Worm (Caenorhabditis elegans) whole organism, mixed stage, embryonic: ENCODE results near the gene blos-4.

Experiments used
- M03D4.4 ChIP-seq: sonication (generic microtip); optimal IDR thresholded peaks from 2 replicates; lab custom pipeline; 2017; ENCODE audit warnings: mild to moderate bottlenecking, missing genetic modification characterization, missing compliant biosample characterization
- blmp-1 ChIP-seq: fragments of 150-350 bp; optimal IDR thresholded peaks from 2 replicates; lab custom pipeline; 2014; ENCODE audit warnings: missing biosample characterization, missing genetic modification characterization
- ceh-39 ChIP-seq: fragments of 150-350 bp; optimal IDR thresholded peaks from 2 replicates; lab custom pipeline; 2014; ENCODE audit warnings: missing biosample characterization, missing genetic modification characterization
- ceh-43 ChIP-seq: fragments of 200-800 bp; sonication (Bioruptor generic); optimal IDR thresholded peaks from 2 replicates; lab custom pipeline; 2018; ENCODE audit warnings: mild to moderate bottlenecking, missing genetic modification characterization, moderate library complexity, missing compliant biosample characterization
- ceh-83 ChIP-seq: fragments of 200-800 bp; sonication (Bioruptor generic); optimal IDR thresholded peaks from 2 replicates; lab custom pipeline; 2018; ENCODE audit warnings: mild to moderate bottlenecking, missing genetic modification characterization, missing compliant biosample characterization
- ces-1 ChIP-seq: fragments of 150-350 bp; optimal IDR thresholded peaks from 2 replicates; lab custom pipeline; 2014; ENCODE audit warnings: missing biosample characterization, missing genetic modification reagents, missing genetic modification characterization
- cnd-1 ChIP-seq: fragments of 200-800 bp; sonication (Bioruptor generic); optimal IDR thresholded peaks from 2 replicates; lab custom pipeline; 2018; ENCODE audit warnings: mild to moderate bottlenecking, missing genetic modification characterization, missing compliant biosample characterization
- drap-1 ChIP-seq: fragments of 200-800 bp; sonication (Bioruptor generic); optimal IDR thresholded peaks from 3 replicates; lab custom pipeline; 2018; ENCODE audit warnings: mild to moderate bottlenecking, missing genetic modification characterization, missing compliant biosample characterization
- elt-1 ChIP-seq: sonication (generic microtip); optimal IDR thresholded peaks from 2 replicates; lab custom pipeline; 2017; ENCODE audit warnings: missing genetic modification characterization, mild to moderate bottlenecking, missing compliant biosample characterization, antibody characterized with exemption, moderate library complexity, borderline replicate concordance; ENCODE audit not compliant: insufficient read depth
- elt-3 ChIP-seq: fragments of 150-350 bp; optimal IDR thresholded peaks from 2 replicates; lab custom pipeline; 2014; ENCODE audit warnings: missing biosample characterization, missing genetic modification characterization
- ham-2 ChIP-seq: fragments of 200-800 bp; sonication (Bioruptor generic); optimal IDR thresholded peaks from 2 replicates; lab custom pipeline; 2018; ENCODE audit warnings: mild to moderate bottlenecking, missing genetic modification characterization, missing compliant biosample characterization
- hlh-1 ChIP-seq: fragments of 150-350 bp; optimal IDR thresholded peaks from 2 replicates; lab custom pipeline; 2014; ENCODE audit warnings: missing biosample characterization, missing genetic modification reagents, missing genetic modification characterization
- lin-13 ChIP-seq: fragments of 150-350 bp; optimal IDR thresholded peaks from 2 replicates; lab custom pipeline; 2014; ENCODE audit warnings: missing biosample characterization, missing genetic modification characterization
- lin-32 ChIP-seq: fragments of 200-800 bp; sonication (Bioruptor generic); optimal IDR thresholded peaks from 2 replicates; lab custom pipeline; 2018; ENCODE audit warnings: mild to moderate bottlenecking, missing genetic modification characterization, missing compliant biosample characterization
- lsy-2 ChIP-seq: fragments of 150-350 bp; optimal IDR thresholded peaks from 2 replicates; lab custom pipeline; 2014; ENCODE audit warnings: missing biosample characterization, missing genetic modification characterization
- mep-1 ChIP-seq: fragments of 150-350 bp; optimal IDR thresholded peaks from 2 replicates; lab custom pipeline; 2017; ENCODE audit warnings: missing biosample characterization, missing genetic modification reagents, missing genetic modification characterization, inconsistent platforms
- mls-2 ChIP-seq: sonication (generic microtip); optimal IDR thresholded peaks from 2 replicates; lab custom pipeline; 2016; ENCODE audit warnings: mild to moderate bottlenecking, missing genetic modification characterization, moderate library complexity, missing compliant biosample characterization
- nhr-12 ChIP-seq: fragments of 150-350 bp; optimal IDR thresholded peaks from 2 replicates; lab custom pipeline; 2014; ENCODE audit warnings: missing biosample characterization, missing genetic modification characterization
- nhr-2 ChIP-seq: fragments of 150-350 bp; optimal IDR thresholded peaks from 2 replicates; lab custom pipeline; 2014; ENCODE audit warnings: missing biosample characterization, missing genetic modification characterization
- nhr-28 ChIP-seq: fragments of 150-350 bp; optimal IDR thresholded peaks from 2 replicates; lab custom pipeline; 2014; ENCODE audit warnings: missing biosample characterization, missing genetic modification characterization
- nhr-76 ChIP-seq: sonication (generic microtip); optimal IDR thresholded peaks from 2 replicates; lab custom pipeline; 2017; ENCODE audit warnings: missing biosample characterization, missing genetic modification characterization
- pha-4 ChIP-seq: fragments of 150-350 bp; optimal IDR thresholded peaks from 2 replicates; lab custom pipeline; 2018; ENCODE audit warnings: missing biosample characterization, missing genetic modification reagents, missing genetic modification characterization
- sem-2 ChIP-seq: fragments of 200-800 bp; sonication (Bioruptor generic); optimal IDR thresholded peaks from 2 replicates; lab custom pipeline; 2018; ENCODE audit warnings: mild to moderate bottlenecking, missing genetic modification characterization, missing compliant biosample characterization
- snpc-4 ChIP-seq: fragments of 150-350 bp; optimal IDR thresholded peaks from 2 replicates; lab custom pipeline; 2014; ENCODE audit warnings: missing biosample characterization, missing genetic modification characterization
- sptf-1 ChIP-seq: sonication (generic microtip); optimal IDR thresholded peaks from 2 replicates; lab custom pipeline; 2017; ENCODE audit warnings: mild to moderate bottlenecking, missing genetic modification characterization, moderate library complexity, missing compliant biosample characterization
- tbx-8 ChIP-seq: fragments of 200-800 bp; sonication (Bioruptor generic); optimal IDR thresholded peaks from 2 replicates; lab custom pipeline; 2018; ENCODE audit warnings: mild to moderate bottlenecking, missing genetic modification characterization, moderate library complexity, missing compliant biosample characterization
- unc-120 ChIP-seq: sonication (generic microtip); optimal IDR thresholded peaks from 2 replicates; lab custom pipeline; 2017; ENCODE audit warnings: missing genetic modification characterization, missing compliant biosample characterization; ENCODE audit not compliant: poor library complexity, severe bottlenecking
- unc-39 ChIP-seq: fragments of 150-350 bp; optimal IDR thresholded peaks from 2 replicates; lab custom pipeline; 2014; ENCODE audit warnings: missing biosample characterization, missing genetic modification characterization
- unc-62 ChIP-seq: fragments of 150-350 bp; optimal IDR thresholded peaks from 2 replicates; lab custom pipeline; 2014; ENCODE audit warnings: missing biosample characterization, missing genetic modification reagents, missing genetic modification characterization
- ztf-11 ChIP-seq: fragments of 150-350 bp; optimal IDR thresholded peaks from 2 replicates; lab custom pipeline; 2014; ENCODE audit warnings: missing biosample characterization, missing genetic modification characterization

blos-4 gene

ce11 chrII:6222558-6222957, 22.5 kb upstream of the blos-4 start, which contains the start of gene C30B5.6:
C30B5.6 (minus strand) TSS chrII:6222658.
- no peak for TF ChIP-seq elt-3 (tag; lab: Kevin White, UChicago)
- no peak for TF ChIP-seq unc-39 (tag; lab: Kevin White, UChicago)
- TF ChIP-seq mep-1 (tag; lab: Kevin White, UChicago) = no peak
- TF ChIP-seq hlh-1 (tag; lab: Kevin White, UChicago) = no peak
- no peak for TF ChIP-seq nhr-76 (tag; lab: Kevin White, UChicago)
- no peak for TF ChIP-seq M03D4.4 (tag; lab: Kevin White, UChicago)
- TF ChIP-seq ceh-43 (GFP tag; lab: Kevin White, UChicago) = no peak

- TF ChIP-seq lin-32 (GFP tag; lab: Kevin White, UChicago) = no peak
Measured at ce11 chrII:6223755-6224154, 21.3 kb upstream of the blos-4 start.

- no peak for TF ChIP-seq unc-39 (tag; lab: Kevin White, UChicago)
- no peak for TF ChIP-seq drap-1 (GFP tag; lab: Kevin White, UChicago)
- no peak for TF ChIP-seq sptf-1
- no peak for TF ChIP-seq ces-1 (GFP tag; lab: Kevin White, UChicago)
- no peak for TF ChIP-seq mls-2 (tag; lab: Kevin White, UChicago)
- no peak for TF ChIP-seq ham-2
- no peak for TF ChIP-seq ztf-11 (tag; lab: Kevin White, UChicago)
- no peak for TF ChIP-seq elt-3 (tag; lab: Kevin White, UChicago)
- no peak for TF ChIP-seq hlh-1 (tag; lab: Kevin White, UChicago)
- no peak for TF ChIP-seq M03D4.4 (tag; lab: Kevin White, UChicago)
- TF ChIP-seq mep-1 (tag; lab: Kevin White, UChicago) = no peak
- no peak for TF ChIP-seq lsy-2 (tag; lab: Kevin White, UChicago)
- no peak for TF ChIP-seq blmp-1 (tag; lab: Kevin White, UChicago)
- no peak for TF ChIP-seq nhr-12 (tag; lab: Kevin White, UChicago)
- no peak for TF ChIP-seq sem-2
- TF ChIP-seq tbx-8 (GFP tag; lab: Kevin White, UChicago) = no peak
- no peak for TF ChIP-seq elt-1 (tag; lab: Kevin White, UChicago)
- no peak for TF ChIP-seq lin-13
Measured at ce11 chrII:6226995-6227394, 18.1 kb upstream of the blos-4 start, which contains the start of gene srsy-2. srsy-2 (minus strand) TSS chrII:6227095.

ce11 chrII:6230116-6230515, 14.9 kb upstream of the blos-4 start:
- no peak for TF ChIP-seq sem-2
- no peak for TF ChIP-seq lin-13
- no peak for TF ChIP-seq nhr-12 (tag; lab: Kevin White, UChicago)
- no peak for TF ChIP-seq snpc-4 (tag; lab: Kevin White, UChicago)
- no peak for TF ChIP-seq drap-1 (GFP tag; lab: Kevin White, UChicago)
- TF ChIP-seq mep-1 (tag; lab: Kevin White, UChicago) = no peak
- no peak for TF ChIP-seq tbx-8 (GFP tag; lab: Kevin White, UChicago)
- no peak for TF ChIP-seq elt-3 (tag; lab: Kevin White, UChicago)
- TF ChIP-seq lin-32 (GFP tag; lab: Kevin White, UChicago) = no peak
- no peak for TF ChIP-seq pha-4 (tag; lab: Kevin White, UChicago)
- TF ChIP-seq ceh-39 (tag; lab: Kevin White, UChicago) = no peak
- TF ChIP-seq unc-120 (tag; lab: Kevin White, UChicago) = no peak
- TF ChIP-seq nhr-2 (tag; lab: Kevin White, UChicago) = no peak
- TF ChIP-seq ceh-83 = no peak
- no peak for TF ChIP-seq sptf-1
- TF ChIP-seq ham-2 = no peak
- TF ChIP-seq cnd-1 = no peak

ce11 chrII:6235432-6236092, 9.5 kb upstream of the blos-4 start, which contains the start of gene T24H7.9:
T24H7.9 (minus strand) TSS chrII:6235505.
- TF ChIP-seq nhr-28 (tag; lab: Kevin White, UChicago) = no peak
- no peak for TF ChIP-seq nhr-2 (tag; lab: Kevin White, UChicago)
- TF ChIP-seq lin-13 = no peak
- no peak for TF ChIP-seq unc-39 (tag; lab: Kevin White, UChicago)
- no peak for TF ChIP-seq ceh-43 (GFP tag; lab: Kevin White, UChicago)
- no peak for TF ChIP-seq ceh-39 (tag; lab: Kevin White, UChicago)
- TF ChIP-seq unc-62 (GFP tag; lab: Kevin White, UChicago) = no peak
- no peak for TF ChIP-seq cnd-1
- TF ChIP-seq sptf-1 = no peak
- TF ChIP-seq elt-3 (tag; lab: Kevin White, UChicago) = no peak
- TF ChIP-seq ceh-83 = no peak
- no peak for TF ChIP-seq tbx-8 (GFP tag; lab: Kevin White, UChicago)
- TF ChIP-seq ztf-11 (tag; lab: Kevin White, UChicago) = no peak
- TF ChIP-seq lsy-2 (tag; lab: Kevin White, UChicago) = no peak
- TF ChIP-seq, all 35 proteins: peak for 0
